Fruit fly (Drosophila melanogaster): Measurements from ENCODE around the gene CG34428.

Gene CG34428

dm6 chr3L:13015195-13015822 is 46.2 kb upstream of the CG34428 start, which contains the start of gene MICAL-like (continued):
- TF ChIP-seq pnt (GFP tag; optimal IDR thresholded peaks at IDR 0.05): peak; percentile 27
- no peak for TF ChIP-seq Dip3 (GFP tag; optimal IDR thresholded peaks at IDR 0.05)
- no peak for TF ChIP-seq CG13894 (tag; optimal IDR thresholded peaks at IDR 0.05)
- TF ChIP-seq CG2678 (tag; optimal IDR thresholded peaks at IDR 0.05): no peak
- TF ChIP-seq jigr1 (GFP tag; IDR thresholded peaks at IDR 0.05): 0 out of 3 replicates have a peak, but pooled peaks have one; percentile 26
- TF ChIP-seq Stat92E (GFP tag; optimal IDR thresholded peaks at IDR 0.05): no peak
- TF ChIP-seq CG3407 (GFP tag; optimal IDR thresholded peaks at IDR 0.05): no peak
- no peak for TF ChIP-seq Mrtf (GFP tag; IDR thresholded peaks at IDR 0.05)
- TF ChIP-seq tgo (GFP tag; IDR thresholded peaks at IDR 0.05): no peak; the same call in 2 of the 3 replicates
- peak; percentile 47 for TF ChIP-seq CG8290 (GFP tag; optimal IDR thresholded peaks at IDR 0.05)
- peak; percentile 14 to 26 for TF ChIP-seq CG8290 (tag; optimal IDR thresholded peaks at IDR 0.05)
- TF ChIP-seq knrl (GFP tag; IDR thresholded peaks at IDR 0.05; ENCODE audit: partially characterized antibody): peak; percentile 88
- no peak for TF ChIP-seq CG12219 (GFP tag; optimal IDR thresholded peaks at IDR 0.05)
- TF ChIP-seq Ada2b (GFP tag; IDR thresholded peaks at IDR 0.05): peak; percentile 49
- TF ChIP-seq pb (GFP tag; optimal IDR thresholded peaks at IDR 0.05): no peak
- TF ChIP-seq hbn (GFP tag; IDR thresholded peaks at IDR 0.05; ENCODE audit: partially characterized antibody): peak; percentile 88
- TF ChIP-seq Hmr (GFP tag; optimal IDR thresholded peaks at IDR 0.05): no peak
- TF ChIP-seq wek (GFP tag; optimal IDR thresholded peaks at IDR 0.05): no peak
- no peak for TF ChIP-seq pho (GFP tag; optimal IDR thresholded peaks at IDR 0.05)
- no peak for TF ChIP-seq CG3838 (GFP tag; optimal IDR thresholded peaks at IDR 0.05)
- 0 out of 3 replicates have a peak, but pooled peaks have one; percentile 33 for TF ChIP-seq Optix (GFP tag; IDR thresholded peaks at IDR 0.05)
- TF ChIP-seq CG8281 (tag; optimal IDR thresholded peaks at IDR 0.05): no peak
- peak; percentile 23; the same call in 1 of the 2 replicates for TF ChIP-seq CG10959 (GFP tag; IDR thresholded peaks at IDR 0.05)
- no peak for TF ChIP-seq Dfd (GFP tag; optimal IDR thresholded peaks at IDR 0.05)
- TF ChIP-seq yki (optimal IDR thresholded peaks at IDR 0.05): no peak
- peak; percentile 89 for TF ChIP-seq vnd (GFP tag; IDR thresholded peaks at IDR 0.05; ENCODE audit: partially characterized antibody)
- peak; percentile 54; the same call in 1 of the 3 replicates for TF ChIP-seq Opbp (GFP tag; IDR thresholded peaks at IDR 0.05; ENCODE audit: partially characterized antibody)
- TF ChIP-seq fd102C (GFP tag; optimal IDR thresholded peaks at IDR 0.05): no peak
- TF ChIP-seq trh (GFP tag; optimal IDR thresholded peaks at IDR 0.05): no peak
- TF ChIP-seq cg (GFP tag; optimal IDR thresholded peaks at IDR 0.05): no peak
- no peak for TF ChIP-seq Sox100B (GFP tag; optimal IDR thresholded peaks at IDR 0.05)
- TF ChIP-seq hth (optimal IDR thresholded peaks at IDR 0.05): no peak
- no peak for TF ChIP-seq CG9797 (GFP tag; optimal IDR thresholded peaks at IDR 0.05)
- peak; percentile 91 for TF ChIP-seq sna (GFP tag; IDR thresholded peaks at IDR 0.05; ENCODE audit: partially characterized antibody)
- no peak for TF ChIP-seq dmrt99B (tag; optimal IDR thresholded peaks at IDR 0.05)
- TF ChIP-seq CG12769 (tag; optimal IDR thresholded peaks at IDR 0.05): no peak
- TF ChIP-seq aop (GFP tag; IDR thresholded peaks at IDR 0.05): no peak
- no peak for TF ChIP-seq gt (GFP tag; IDR thresholded peaks at IDR 0.05)
- peak; percentile 94 for TF ChIP-seq Dll (GFP tag; IDR thresholded peaks at IDR 0.05; ENCODE audit: partially characterized antibody)
- TF ChIP-seq ken (GFP tag; IDR thresholded peaks at IDR 0.05): peak; percentile 60; the same call in 1 of the 3 replicates
- no peak for TF ChIP-seq bcd (GFP tag; optimal IDR thresholded peaks at IDR 0.05)
- TF ChIP-seq CG6689 (GFP tag; IDR thresholded peaks at IDR 0.05): no peak
- no peak for TF ChIP-seq CG10654 (GFP tag; optimal IDR thresholded peaks at IDR 0.05)
- TF ChIP-seq CG7372 (GFP tag; IDR thresholded peaks at IDR 0.05): no peak; the same call in 1 of the 2 replicates
- no peak for TF ChIP-seq CG1602 (GFP tag; optimal IDR thresholded peaks at IDR 0.05)
- TF ChIP-seq ATbp (GFP tag; optimal IDR thresholded peaks at IDR 0.05): no peak
- peak; percentile 66 for TF ChIP-seq Dref (GFP tag; IDR thresholded peaks at IDR 0.05)
- TF ChIP-seq Eip74EF (GFP tag; optimal IDR thresholded peaks at IDR 0.05): no peak
- TF ChIP-seq CG18011 (GFP tag; optimal IDR thresholded peaks at IDR 0.05): no peak
- TF ChIP-seq nerfin-2 (GFP tag; IDR thresholded peaks at IDR 0.05; ENCODE audit: partially characterized antibody): peak; percentile 63

All from whole organism, embryonic.